Worm (Caenorhabditis elegans) whole organism, L3 larva: ENCODE data around the gene prcc-1.

ENCODE experiments used
- egl-27 ChIP-seq: sonication (generic microtip); optimal IDR thresholded peaks from 4 replicates; lab custom pipeline; 2017; ENCODE audit warnings: missing biosample characterization, missing genetic modification reagents, missing genetic modification characterization
- nhr-12 ChIP-seq: fragments of 150-350 bp; optimal IDR thresholded peaks from 2 replicates; lab custom pipeline; 2014; ENCODE audit warnings: missing biosample characterization, missing genetic modification characterization
- nhr-76 ChIP-seq: fragments of 150-350 bp; sonication (generic microtip); optimal IDR thresholded peaks from 5 replicates; lab custom pipeline; 2014; ENCODE audit warnings: missing biosample characterization, missing genetic modification characterization

ce11 chrIV:13093677-13094076 is at the start of gene prcc-1, which contains the start of gene C39E9.12:
- TF ChIP-seq nhr-12 (no peak), nhr-76 (tag; lab: Kevin White, UChicago) (no peak), egl-27 (tag; lab: Kevin White, UChicago) (no peak)
